Fruit fly (Drosophila melanogaster) whole organism, embryonic: Measurements from ENCODE around the gene CG18281.

Source experiments
- Asciz ChIP-seq: fragments of 200-800 bp; sonication (Bioruptor generic); optimal IDR thresholded peaks from 2 replicates; lab custom pipeline; 2017; ENCODE audit warnings: missing biosample characterization, mild to moderate bottlenecking, missing genetic modification characterization, missing genetic modification reagents
- BEAF-32 ChIP-seq: fragments of 200-800 bp; sonication (Bioruptor generic); optimal IDR thresholded peaks from 3 replicates; lab custom pipeline; 2017; ENCODE audit warnings: missing biosample characterization, missing genetic modification characterization, mild to moderate bottlenecking, moderate library complexity, missing genetic modification reagents
- Bteb2 ChIP-seq: fragments of 200-800 bp; sonication (Bioruptor generic); optimal IDR thresholded peaks from 2 replicates; lab custom pipeline; 2016; ENCODE audit warnings: missing biosample characterization, missing genetic modification characterization
- CG11504 ChIP-seq: fragments of 200-800 bp; sonication (Bioruptor generic); optimal IDR thresholded peaks from 3 replicates; lab custom pipeline; 2019; ENCODE audit warnings: missing biosample characterization, mild to moderate bottlenecking, missing genetic modification characterization, moderate library complexity
- CG11696 ChIP-seq: fragments of 200-800 bp; sonication (Bioruptor generic); IDR thresholded peaks from 2 replicates; pipeline ENCODE4 v1.3.6; 2022; ENCODE audit warnings: missing biosample characterization, missing genetic modification characterization
- CG12219 ChIP-seq: fragments of 200-800 bp; sonication (Bioruptor generic); optimal IDR thresholded peaks from 3 replicates; lab custom pipeline; 2018; ENCODE audit warnings: missing biosample characterization, mild to moderate bottlenecking, missing genetic modification characterization
- CG1233 ChIP-seq: fragments of 200-800 bp; sonication (Bioruptor generic); optimal IDR thresholded peaks from 4 replicates; lab custom pipeline; 2018; ENCODE audit warnings: missing biosample characterization, mild to moderate bottlenecking, missing genetic modification characterization
- CG15073 ChIP-seq: fragments of 200-800 bp; sonication (Bioruptor generic); optimal IDR thresholded peaks from 2 replicates; lab custom pipeline; 2016; ENCODE audit warnings: missing biosample characterization, missing genetic modification characterization
- CG17359 ChIP-seq: fragments of 200-800 bp; sonication (Bioruptor generic); optimal IDR thresholded peaks from 3 replicates; lab custom pipeline; 2018; ENCODE audit warnings: missing biosample characterization, mild to moderate bottlenecking, missing genetic modification characterization, moderate library complexity
- CG17829 ChIP-seq: fragments of 200-800 bp; optimal IDR thresholded peaks from 2 replicates; lab custom pipeline; 2019; ENCODE audit warnings: missing biosample characterization, mild to moderate bottlenecking, missing genetic modification characterization, moderate library complexity
- CG18011 ChIP-seq: fragments of 200-800 bp; sonication (Bioruptor generic); optimal IDR thresholded peaks from 2 replicates; lab custom pipeline; 2017; ENCODE audit warnings: missing biosample characterization, missing genetic modification characterization, mild to moderate bottlenecking, moderate library complexity, missing genotype
- CG18764 ChIP-seq: fragments of 200-800 bp; sonication (Bioruptor generic); optimal IDR thresholded peaks from 3 replicates; lab custom pipeline; 2016; ENCODE audit warnings: missing biosample characterization, missing genetic modification characterization
- CG2202 ChIP-seq: fragments of 200-800 bp; sonication (Bioruptor generic); optimal IDR thresholded peaks from 2 replicates; lab custom pipeline; 2018; ENCODE audit warnings: missing biosample characterization, mild to moderate bottlenecking, missing genetic modification characterization
- CG31365 ChIP-seq: fragments of 200-800 bp; sonication (Bioruptor generic); optimal IDR thresholded peaks from 2 replicates; lab custom pipeline; 2018; ENCODE audit warnings: missing biosample characterization, mild to moderate bottlenecking, missing genetic modification characterization
- CG34224 ChIP-seq: fragments of 200-800 bp; sonication (Bioruptor generic); IDR thresholded peaks from 3 replicates; pipeline ENCODE4 v1.3.6; 2022; ENCODE audit warnings: missing biosample characterization, missing genetic modification characterization; ENCODE audit not compliant: partially characterized antibody
- CG4360 ChIP-seq: fragments of 200-800 bp; sonication (Bioruptor generic); IDR thresholded peaks from 2 replicates; pipeline ENCODE4 v1.3.6; 2022; ENCODE audit warnings: missing biosample characterization, missing genetic modification characterization
- CG43689 ChIP-seq: fragments of 200-800 bp; sonication (Bioruptor generic); IDR thresholded peaks from 2 replicates; pipeline ENCODE4 v1.3.6; 2022; ENCODE audit warnings: missing biosample characterization, missing genetic modification characterization
- CG4730 ChIP-seq: fragments of 200-800 bp; sonication (Bioruptor generic); IDR thresholded peaks from 2 replicates; pipeline ENCODE4 v1.3.6; 2022; ENCODE audit warnings: missing biosample characterization, missing genetic modification characterization
- CG6689 ChIP-seq: fragments of 200-800 bp; sonication (Bioruptor generic); IDR thresholded peaks from 2 replicates; pipeline ENCODE4 v1.3.6; 2022; ENCODE audit warnings: missing biosample characterization, missing genetic modification characterization
- CG7556 ChIP-seq: fragments of 200-800 bp; sonication (Bioruptor generic); optimal IDR thresholded peaks from 2 replicates; lab custom pipeline; 2017; ENCODE audit warnings: missing biosample characterization, mild to moderate bottlenecking, missing genetic modification characterization
- CG9215 ChIP-seq: fragments of 200-800 bp; sonication (Bioruptor generic); IDR thresholded peaks from 2 replicates; pipeline ENCODE4 v1.3.6; 2022; ENCODE audit warnings: missing biosample characterization, missing genetic modification characterization
- CTCF ChIP-seq: fragments of 200-800 bp; sonication (Bioruptor generic); optimal IDR thresholded peaks from 2 replicates; lab custom pipeline; 2017; ENCODE audit warnings: missing biosample characterization, mild to moderate bottlenecking, missing genetic modification characterization, moderate library complexity
- Camta ChIP-seq: fragments of 200-800 bp; sonication (Bioruptor generic); optimal IDR thresholded peaks from 2 replicates; lab custom pipeline; 2016; ENCODE audit warnings: missing biosample characterization, missing genetic modification characterization
- CrebB ChIP-seq: fragments of 200-800 bp; sonication (Bioruptor generic); optimal IDR thresholded peaks from 3 replicates; lab custom pipeline; 2018; ENCODE audit warnings: missing biosample characterization, mild to moderate bottlenecking, missing genetic modification characterization
- D19A ChIP-seq: fragments of 200-800 bp; optimal IDR thresholded peaks from 3 replicates; lab custom pipeline; 2019; ENCODE audit warnings: missing biosample characterization, mild to moderate bottlenecking, missing genetic modification characterization, moderate library complexity
- Dad ChIP-seq: fragments of 200-800 bp; sonication (Bioruptor generic); optimal IDR thresholded peaks from 3 replicates; lab custom pipeline; 2016; ENCODE audit warnings: missing biosample characterization, missing genetic modification characterization
- Deaf1 ChIP-seq: fragments of 200-800 bp; optimal IDR thresholded peaks from 3 replicates; lab custom pipeline; 2019; ENCODE audit warnings: missing biosample characterization, mild to moderate bottlenecking, missing genetic modification characterization, moderate library complexity
- Dref ChIP-seq: fragments of 200-800 bp; sonication (Bioruptor generic); IDR thresholded peaks from 2 replicates; pipeline ENCODE4 v1.3.6; 2022; ENCODE audit warnings: missing biosample characterization, missing genetic modification characterization
- E2f1 ChIP-seq: fragments of 200-800 bp; sonication (Bioruptor generic); IDR thresholded peaks from 2 replicates; pipeline ENCODE4 v1.3.6; 2022; ENCODE audit warnings: missing biosample characterization, missing genetic modification characterization
- Hmr ChIP-seq: fragments of 200-800 bp; sonication (Bioruptor generic); optimal IDR thresholded peaks from 3 replicates; lab custom pipeline; 2017; ENCODE audit warnings: mild to moderate bottlenecking, missing biosample characterization, missing genetic modification reagents, missing genetic modification characterization
- MTF-1 ChIP-seq: fragments of 200-800 bp; sonication (Bioruptor generic); optimal IDR thresholded peaks from 2 replicates; lab custom pipeline; 2018; ENCODE audit warnings: missing biosample characterization, mild to moderate bottlenecking, missing genetic modification characterization, borderline replicate concordance
- NC2β ChIP-seq: fragments of 200-800 bp; sonication (Bioruptor generic); optimal IDR thresholded peaks from 2 replicates; lab custom pipeline; 2016; ENCODE audit warnings: missing biosample characterization, missing genetic modification characterization
- Optix ChIP-seq: fragments of 200-800 bp; sonication (Bioruptor generic); IDR thresholded peaks from 3 replicates; pipeline ENCODE4 v1.3.6; 2022; ENCODE audit warnings: missing biosample characterization, missing genetic modification characterization
- Ptx1 ChIP-seq: fragments of 200-800 bp; sonication (Bioruptor generic); IDR thresholded peaks from 2 replicates; pipeline ENCODE4 v1.3.6; 2022; ENCODE audit warnings: missing biosample characterization, missing genetic modification characterization
- Trl ChIP-seq, 3 experiments: fragments of >200 bp in 2 of 3; fragments of 200-800 bp in 1 of 3; sonication (Bioruptor generic) in 1 of 3; optimal IDR thresholded peaks; 2 replicates in 1 of 3; 3 replicates in 2 of 3; lab custom pipeline; 2016 to 2017; ENCODE audit warnings: missing biosample characterization in 1 of 3, missing genetic modification characterization in 1 of 3
- Vsx1 ChIP-seq: fragments of 200-800 bp; sonication (Bioruptor generic); optimal IDR thresholded peaks from 2 replicates; lab custom pipeline; 2017; ENCODE audit warnings: missing biosample characterization, mild to moderate bottlenecking, missing genetic modification characterization, missing genetic modification reagents
- ab ChIP-seq: fragments of 200-800 bp; sonication (Bioruptor generic); optimal IDR thresholded peaks from 2 replicates; lab custom pipeline; 2016; ENCODE audit warnings: missing biosample characterization, missing genetic modification characterization
- ato ChIP-seq: fragments of 200-800 bp; sonication (Bioruptor generic); IDR thresholded peaks from 2 replicates; pipeline ENCODE4 v1.3.6; 2022; ENCODE audit warnings: missing biosample characterization, missing genetic modification characterization; ENCODE audit not compliant: partially characterized antibody
- bab2 ChIP-seq: fragments of 200-800 bp; sonication (Bioruptor generic); optimal IDR thresholded peaks from 2 replicates; lab custom pipeline; 2016; ENCODE audit warnings: missing biosample characterization, missing genetic modification characterization
- chn ChIP-seq: fragments of 200-800 bp; sonication (Bioruptor generic); optimal IDR thresholded peaks from 2 replicates; lab custom pipeline; 2016; ENCODE audit warnings: missing biosample characterization, missing genetic modification characterization
- eve ChIP-seq, 2 experiments: fragments of >200 bp; optimal IDR thresholded peaks; 2 replicates each; lab custom pipeline; 2017; ENCODE audit warnings: missing biosample characterization in 2 of 2, missing genetic modification characterization in 2 of 2
- gce ChIP-seq: fragments of 200-800 bp; sonication (Bioruptor generic); IDR thresholded peaks from 3 replicates; pipeline ENCODE4 v1.3.6; 2022; ENCODE audit warnings: missing biosample characterization, missing genetic modification characterization
- gem ChIP-seq: fragments of 200-800 bp; sonication (Bioruptor generic); optimal IDR thresholded peaks from 2 replicates; lab custom pipeline; 2019; ENCODE audit warnings: missing biosample characterization, mild to moderate bottlenecking, missing genetic modification characterization, moderate library complexity
- lab ChIP-seq: fragments of 200-800 bp; sonication (Bioruptor generic); optimal IDR thresholded peaks from 3 replicates; lab custom pipeline; 2017; ENCODE audit warnings: missing biosample characterization, missing genetic modification characterization, mild to moderate bottlenecking, moderate library complexity, missing genetic modification reagents
- nerfin-2 ChIP-seq: fragments of 200-800 bp; sonication (Bioruptor generic); IDR thresholded peaks from 2 replicates; pipeline ENCODE4 v1.3.6; 2022; ENCODE audit warnings: missing biosample characterization, missing genetic modification characterization; ENCODE audit not compliant: partially characterized antibody
- slp2 ChIP-seq: fragments of 200-800 bp; sonication (Bioruptor generic); optimal IDR thresholded peaks from 2 replicates; lab custom pipeline; 2016; ENCODE audit warnings: missing biosample characterization, missing genetic modification characterization
- ssp ChIP-seq: fragments of 200-800 bp; sonication (Bioruptor generic); IDR thresholded peaks from 2 replicates; pipeline ENCODE4 v1.3.6; 2022; ENCODE audit warnings: missing biosample characterization, missing genetic modification characterization
- zen ChIP-seq: fragments of 200-800 bp; sonication (Bioruptor generic); optimal IDR thresholded peaks from 3 replicates; lab custom pipeline; 2018; ENCODE audit warnings: missing biosample characterization, mild to moderate bottlenecking, missing genetic modification characterization, moderate library complexity
- zf30C ChIP-seq: fragments of 200-800 bp; sonication (Bioruptor generic); optimal IDR thresholded peaks from 3 replicates; lab custom pipeline; 2018; ENCODE audit warnings: missing biosample characterization, mild to moderate bottlenecking, missing genetic modification characterization

CG18281 gene

DNA sequence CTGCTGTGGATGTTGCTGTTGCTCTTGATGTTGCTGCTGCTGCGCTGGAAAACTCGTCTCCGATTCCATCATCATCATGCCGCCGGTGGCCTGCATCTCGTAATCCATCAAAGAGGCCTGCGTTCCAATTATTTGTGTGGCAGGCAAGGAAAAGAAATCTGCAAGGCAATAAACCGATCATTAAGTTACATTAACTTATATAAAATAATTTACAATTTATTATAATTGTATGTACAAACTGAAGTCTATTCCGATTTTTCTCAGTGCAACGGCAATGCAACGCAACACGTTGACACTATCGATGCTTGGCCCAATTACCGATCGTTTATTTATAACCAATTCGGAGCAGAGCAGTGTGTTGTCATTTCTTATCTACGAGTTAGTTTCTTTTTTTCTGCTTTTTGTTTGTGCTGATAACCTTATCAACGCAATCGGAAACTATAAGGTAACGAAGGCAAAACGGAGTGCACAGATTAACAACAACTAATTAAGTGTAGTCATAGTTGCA is 28.6 kb upstream of the CG18281 start (continued):
- TF ChIP-seq Asciz (peak; percentile 76), CG11696 (GFP tag; lab: Robert Waterston, UW) (peak; percentile 26; the same call in 1 of the 2 replicates), Deaf1 (tag; lab: Kevin White, UChicago) (peak; percentile 33), CG7556 (GFP tag; lab: Kevin White, UChicago) (peak; percentile 40), D19A (tag; lab: Kevin White, UChicago) (no peak), E2f1 (GFP tag; lab: Robert Waterston, UW) (peak; percentile 53; the same call in 1 of the 2 replicates), MTF-1 (GFP tag; lab: Kevin White, UChicago) (peak; percentile 25), CG6689 (GFP tag; lab: Robert Waterston, UW) (0 out of 2 replicates have a peak, but pooled peaks have one; percentile 15), gce (peak; percentile 59; the same call in 1 of the 3 replicates), ato (GFP tag; lab: Robert Waterston, UW) (no peak), ssp (peak; percentile 20; the same call in 1 of the 2 replicates), CrebB (tag; lab: Kevin White, UChicago) (no peak), zen (tag; lab: Kevin White, UChicago) (no peak), CG2202 (tag; lab: Kevin White, UChicago) (no peak), zf30C (peak; percentile 77), CG18011 (GFP tag; lab: Kevin White, UChicago) (no peak), CG34224 (GFP tag; lab: Robert Waterston, UW) (no peak), Ptx1 (GFP tag; lab: Robert Waterston, UW) (peak; percentile 12; the same call in 1 of the 2 replicates), gem (tag; lab: Kevin White, UChicago) (peak; percentile 58), CG31365 (peak; percentile 13), CG18764 (GFP tag; lab: Kevin White, UChicago) (peak; percentile 17), eve (GFP tag; optimal IDR thresholded peaks at IDR 0.05; lab: Kevin White, UChicago) (peak in 1 of 2 experiments; percentile 54), bab2 (GFP tag; lab: Kevin White, UChicago) (no peak), lab (GFP tag; lab: Kevin White, UChicago) (peak; percentile 76), ab (GFP tag; lab: Kevin White, UChicago) (no peak), CG1233 (GFP tag; lab: Kevin White, UChicago) (peak; percentile 19), CG12219 (peak; percentile 53), Bteb2 (GFP tag; lab: Kevin White, UChicago) (no peak), CG43689 (GFP tag; lab: Robert Waterston, UW) (peak; percentile 37; the same call in 1 of the 2 replicates), nerfin-2 (no peak), Trl (optimal IDR thresholded peaks at IDR 0.05; lab: Kevin White, UChicago) (no peak), Trl (GFP tag; optimal IDR thresholded peaks at IDR 0.05; lab: Kevin White, UChicago) (no peak), CG17359 (peak; percentile 59), CG4730 (GFP tag; lab: Robert Waterston, UW) (0 out of 2 replicates have a peak, but pooled peaks have one; percentile 19), Hmr (peak; percentile 42), slp2 (GFP tag; lab: Kevin White, UChicago) (no peak), CG15073 (GFP tag; lab: Kevin White, UChicago) (no peak), CG4360 (GFP tag; lab: Robert Waterston, UW) (no peak)

DNA sequence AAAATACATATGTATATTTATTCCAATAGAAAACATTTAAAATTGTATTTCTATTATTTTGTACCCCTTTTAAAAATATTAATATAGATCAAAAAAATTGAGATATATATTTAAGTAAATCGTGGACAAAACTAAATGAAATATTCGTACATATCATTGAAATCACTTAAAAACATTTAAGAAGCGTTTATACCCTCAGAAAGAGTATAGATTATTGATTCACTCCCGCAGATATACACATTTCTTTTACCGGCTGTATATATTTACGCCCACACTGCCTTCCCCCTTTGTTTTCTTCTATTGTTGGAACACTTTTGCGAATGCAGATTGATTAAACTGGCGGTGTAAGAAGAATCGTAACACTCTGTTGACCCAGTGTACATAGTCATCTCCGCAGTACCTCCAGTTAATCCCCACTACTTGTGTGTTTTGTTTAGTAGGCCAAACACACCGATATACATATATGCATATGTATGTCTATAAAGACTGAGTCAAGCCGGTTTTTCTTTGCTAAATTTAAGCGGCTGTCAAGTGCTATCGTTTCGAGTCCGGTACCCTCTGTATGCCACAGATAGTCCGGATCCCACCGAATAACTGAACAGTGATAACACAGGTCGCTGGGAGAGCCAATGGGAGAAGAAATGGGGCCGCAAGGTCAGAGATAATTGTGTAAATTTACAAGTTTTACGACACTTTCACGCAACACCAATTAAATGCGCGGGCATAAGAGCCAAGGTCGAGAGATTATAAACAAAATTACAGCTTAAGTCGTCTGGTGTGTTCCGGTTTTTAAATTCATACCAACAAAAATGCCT is 27.9 kb upstream of the CG18281 start:
- peak; percentile 13 for TF ChIP-seq Bteb2 (GFP tag; lab: Kevin White, UChicago)
- TF ChIP-seq CG11504 (tag; lab: Kevin White, UChicago) = peak; percentile 47
- peak; percentile 48 for TF ChIP-seq MTF-1 (GFP tag; lab: Kevin White, UChicago)
- peak; percentile 51 for TF ChIP-seq Camta (GFP tag; lab: Kevin White, UChicago)
- TF ChIP-seq CG17829 (tag; lab: Kevin White, UChicago) = no peak
- TF ChIP-seq Dad = peak; percentile 4
- TF ChIP-seq CG9215 (GFP tag; lab: Robert Waterston, UW) = no peak
- peak; percentile 38 for TF ChIP-seq Vsx1 (GFP tag; lab: Kevin White, UChicago)
- no peak for TF ChIP-seq Optix
- no peak for TF ChIP-seq chn (GFP tag; lab: Kevin White, UChicago)
- TF ChIP-seq CTCF (GFP tag; lab: Kevin White, UChicago) = no peak
- TF ChIP-seq NC2β (GFP tag; lab: Kevin White, UChicago) = peak; percentile 81
- TF ChIP-seq Dref = no peak
- TF ChIP-seq BEAF-32 (GFP tag; lab: Kevin White, UChicago) = no peak
